Fruit fly (Drosophila melanogaster): Measurements from ENCODE around the gene Cpr67B.

Gene Cpr67B

dm6 chr3L:9420819-9421130, 16.2 kb downstream of the Cpr67B start:
- TF ChIP-seq cnc (optimal IDR thresholded peaks at IDR 0.05) (peak; percentile 71 to 73), tj (GFP tag; optimal IDR thresholded peaks at IDR 0.05) (no peak)

dm6 chr3L:9421621-9422020, 17.0 kb downstream of the Cpr67B start:
- peak; percentile 33 for TF ChIP-seq tj (GFP tag; optimal IDR thresholded peaks at IDR 0.05)
- TF ChIP-seq cic (GFP tag; optimal IDR thresholded peaks at IDR 0.05): peak; percentile 32
- no peak for TF ChIP-seq CG33017 (tag; optimal IDR thresholded peaks at IDR 0.05)
- peak; percentile 26 for TF ChIP-seq ovo (GFP tag; optimal IDR thresholded peaks at IDR 0.05)

- TF ChIP-seq CG12768 (GFP tag; optimal IDR thresholded peaks at IDR 0.05) (no peak), cnc (optimal IDR thresholded peaks at IDR 0.05) (peak in 1 of 2 experiments; percentile 62)
Observed at dm6 chr3L:9422135-9422534, 17.5 kb downstream of the Cpr67B start.

- TF ChIP-seq Hr96 (GFP tag; optimal IDR thresholded peaks at IDR 0.05): peak; percentile 98
- TF ChIP-seq tj (GFP tag; optimal IDR thresholded peaks at IDR 0.05): peak; percentile 96
- TF ChIP-seq CG5204 (GFP tag; optimal IDR thresholded peaks at IDR 0.05): peak; percentile 99
- peak; percentile 99 for TF ChIP-seq bab1 (GFP tag; optimal IDR thresholded peaks at IDR 0.05)
- TF ChIP-seq CG12768 (GFP tag; optimal IDR thresholded peaks at IDR 0.05): peak; percentile 99
- peak; percentile 97 for TF ChIP-seq cic (GFP tag; optimal IDR thresholded peaks at IDR 0.05)
- peak; percentile 97 for TF ChIP-seq Mnt (GFP tag; optimal IDR thresholded peaks at IDR 0.05)
- peak; percentile 99 for TF ChIP-seq CG11617 (GFP tag; optimal IDR thresholded peaks at IDR 0.05)
- peak; percentile 99 for TF ChIP-seq CG7045 (GFP tag; optimal IDR thresholded peaks at IDR 0.05)
- peak; percentile 92 for TF ChIP-seq Crg-1 (GFP tag; optimal IDR thresholded peaks at IDR 0.05)
- peak; percentile 94 for TF ChIP-seq pad (GFP tag; optimal IDR thresholded peaks at IDR 0.05)
- TF ChIP-seq ovo (GFP tag; optimal IDR thresholded peaks at IDR 0.05): peak; percentile 96
- peak; percentile 97 for TF ChIP-seq CG1620 (GFP tag; optimal IDR thresholded peaks at IDR 0.05)
- no peak for TF ChIP-seq cnc (optimal IDR thresholded peaks at IDR 0.05)
- peak; percentile 98 for TF ChIP-seq toe (GFP tag; optimal IDR thresholded peaks at IDR 0.05)
- TF ChIP-seq kay (GFP tag; ENCODE audit: borderline replicate concordance): peak; percentile 100
- TF ChIP-seq CG14711 (tag; optimal IDR thresholded peaks at IDR 0.05): peak; percentile 98
- peak; percentile 99 for TF ChIP-seq CG7101 (tag; optimal IDR thresholded peaks at IDR 0.05)
- peak; percentile 98 for TF ChIP-seq Clk (GFP tag; optimal IDR thresholded peaks at IDR 0.05)
- peak; percentile 100 for TF ChIP-seq CG33017 (tag; optimal IDR thresholded peaks at IDR 0.05)
Observed at dm6 chr3L:9422636-9423419, 18.2 kb downstream of the Cpr67B start, which contains the start of gene aay. aay (plus strand) TSS chr3L:9423253.

dm6 chr3L:9423757-9424527, 19.3 kb downstream of the Cpr67B start:
- TF ChIP-seq Mnt (GFP tag; optimal IDR thresholded peaks at IDR 0.05) (peak; percentile 50), CG11617 (GFP tag; optimal IDR thresholded peaks at IDR 0.05) (no peak), cic (GFP tag; optimal IDR thresholded peaks at IDR 0.05) (peak; percentile 77), ovo (GFP tag; optimal IDR thresholded peaks at IDR 0.05) (no peak), CG12768 (GFP tag; optimal IDR thresholded peaks at IDR 0.05) (peak; percentile 33), bab1 (GFP tag; optimal IDR thresholded peaks at IDR 0.05) (no peak)

- TF ChIP-seq Clk (GFP tag; optimal IDR thresholded peaks at IDR 0.05) (no peak), ovo (GFP tag; optimal IDR thresholded peaks at IDR 0.05) (no peak), CG33017 (tag; optimal IDR thresholded peaks at IDR 0.05) (peak; percentile 65), CG7045 (GFP tag; optimal IDR thresholded peaks at IDR 0.05) (peak; percentile 36), CG12768 (GFP tag; optimal IDR thresholded peaks at IDR 0.05) (peak; percentile 18), CG7101 (tag; optimal IDR thresholded peaks at IDR 0.05) (peak; percentile 10), cnc (optimal IDR thresholded peaks at IDR 0.05) (peak in 1 of 2 experiments; percentile 78), CG14711 (tag; optimal IDR thresholded peaks at IDR 0.05) (peak; percentile 57), toe (GFP tag; optimal IDR thresholded peaks at IDR 0.05) (no peak), CG11617 (GFP tag; optimal IDR thresholded peaks at IDR 0.05) (peak; percentile 32), cic (GFP tag; optimal IDR thresholded peaks at IDR 0.05) (no peak), kay (GFP tag; ENCODE audit: borderline replicate concordance) (peak; percentile 97)
Observed at dm6 chr3L:9424528-9424911, 19.9 kb downstream of the Cpr67B start.

- no peak for TF ChIP-seq CG11617 (GFP tag; optimal IDR thresholded peaks at IDR 0.05)
- no peak for TF ChIP-seq toe (GFP tag; optimal IDR thresholded peaks at IDR 0.05)
Observed at dm6 chr3L:9425838-9426237, 21.2 kb downstream of the Cpr67B start.

Data from whole organism, adult.